Fruit fly (Drosophila melanogaster) whole organism, prepupa: ENCODE measurements around the gene CG4768.
A peak's percentile ranks its signal among the peaks of the same experiment; 100 is the strongest.

Source experiments
- CG10669 ChIP-seq: fragments of 200-800 bp; sonication (Bioruptor generic); optimal IDR thresholded peaks from 3 replicates; lab custom pipeline; 2018; ENCODE audit warnings: missing biosample characterization, mild to moderate bottlenecking, missing genetic modification characterization, moderate library complexity
- CG11294 ChIP-seq: fragments of 200-800 bp; sonication (Bioruptor generic); IDR thresholded peaks from 2 replicates; pipeline ENCODE4 v1.3.6; 2022; ENCODE audit warnings: missing biosample characterization, missing genetic modification characterization
- CG11762 ChIP-seq: fragments of 200-800 bp; sonication (Bioruptor generic); optimal IDR thresholded peaks from 3 replicates; lab custom pipeline; 2016; ENCODE audit warnings: missing biosample characterization, missing genetic modification characterization; ENCODE audit not compliant: insufficient read depth
- CG15336 ChIP-seq: fragments of 200-800 bp; sonication (Bioruptor generic); IDR thresholded peaks from 2 replicates; pipeline ENCODE4 v1.3.6; 2022; ENCODE audit warnings: missing biosample characterization, missing genetic modification characterization
- CG1621 ChIP-seq: fragments of 200-800 bp; sonication (Bioruptor generic); optimal IDR thresholded peaks from 3 replicates; lab custom pipeline; 2018; ENCODE audit warnings: missing biosample characterization, mild to moderate bottlenecking, missing genetic modification characterization
- CG16779 ChIP-seq: fragments of 200-800 bp; sonication (Bioruptor generic); optimal IDR thresholded peaks from 3 replicates; lab custom pipeline; 2017; ENCODE audit warnings: missing biosample characterization, mild to moderate bottlenecking, missing genetic modification characterization
- CG3032 ChIP-seq: fragments of 200-800 bp; optimal IDR thresholded peaks from 2 replicates; lab custom pipeline; 2019; ENCODE audit warnings: missing biosample characterization, mild to moderate bottlenecking, missing genetic modification characterization, moderate library complexity
- CG31627 ChIP-seq: fragments of 200-800 bp; sonication (Bioruptor generic); optimal IDR thresholded peaks from 3 replicates; lab custom pipeline; 2016; ENCODE audit warnings: missing biosample characterization, missing genetic modification characterization
- CG32006 ChIP-seq: fragments of 200-800 bp; sonication (Bioruptor generic); optimal IDR thresholded peaks from 3 replicates; lab custom pipeline; 2017; ENCODE audit warnings: missing biosample characterization, mild to moderate bottlenecking, missing genetic modification characterization
- CG3919 ChIP-seq: fragments of 200-800 bp; sonication (Bioruptor generic); optimal IDR thresholded peaks from 3 replicates; lab custom pipeline; 2016; ENCODE audit warnings: missing biosample characterization, missing genetic modification characterization
- CG6163 ChIP-seq: fragments of 200-800 bp; sonication (Bioruptor generic); IDR thresholded peaks from 3 replicates; pipeline ENCODE4 v1.3.6; 2022; ENCODE audit warnings: missing biosample characterization, missing genetic modification characterization
- CG6276 ChIP-seq: fragments of 200-800 bp; sonication (Bioruptor generic); optimal IDR thresholded peaks from 2 replicates; lab custom pipeline; 2017; ENCODE audit warnings: missing biosample characterization, mild to moderate bottlenecking, missing genetic modification characterization
- CG6792 ChIP-seq: fragments of 200-800 bp; sonication (Bioruptor generic); optimal IDR thresholded peaks from 3 replicates; lab custom pipeline; 2016; ENCODE audit warnings: missing biosample characterization, missing genetic modification characterization
- CG6808 ChIP-seq: fragments of 200-800 bp; sonication (Bioruptor generic); optimal IDR thresholded peaks from 3 replicates; lab custom pipeline; 2017; ENCODE audit warnings: missing biosample characterization, missing genetic modification characterization, mild to moderate bottlenecking, moderate library complexity, missing genetic modification reagents
- CG6854 ChIP-seq: fragments of 200-800 bp; sonication (Bioruptor generic); optimal IDR thresholded peaks from 2 replicates; lab custom pipeline; 2017; ENCODE audit warnings: missing biosample characterization, mild to moderate bottlenecking, missing genetic modification characterization
- CG7368 ChIP-seq: fragments of 200-800 bp; sonication (Bioruptor generic); optimal IDR thresholded peaks from 3 replicates; lab custom pipeline; 2016; ENCODE audit warnings: missing biosample characterization, missing genetic modification characterization
- CG8119 ChIP-seq: fragments of 200-800 bp; sonication (Bioruptor generic); IDR thresholded peaks from 3 replicates; pipeline ENCODE4 v1.3.6; 2022; ENCODE audit warnings: missing biosample characterization, missing genetic modification characterization
- CG8319 ChIP-seq: fragments of 200-800 bp; sonication (Bioruptor generic); optimal IDR thresholded peaks from 3 replicates; lab custom pipeline; 2016; ENCODE audit warnings: missing biosample characterization, missing genetic modification characterization
- CG8632 ChIP-seq: fragments of 200-800 bp; sonication (Bioruptor generic); optimal IDR thresholded peaks from 3 replicates; lab custom pipeline; 2016; ENCODE audit warnings: missing biosample characterization, missing genetic modification characterization
- CG9139 ChIP-seq: fragments of 200-800 bp; sonication (Bioruptor generic); optimal IDR thresholded peaks from 3 replicates; lab custom pipeline; 2017; ENCODE audit warnings: missing biosample characterization, mild to moderate bottlenecking, missing genetic modification characterization
- Eip78C ChIP-seq: fragments of 200-800 bp; sonication (Bioruptor generic); peaks from one replicate; lab custom pipeline; 2016; ENCODE audit warnings: missing biosample characterization, missing genetic modification characterization
- Eip93F ChIP-seq: fragments of 200-800 bp; sonication (Bioruptor generic); optimal IDR thresholded peaks from 2 replicates; lab custom pipeline; 2016; ENCODE audit warnings: missing biosample characterization, mild to moderate bottlenecking, missing genetic modification characterization
- Ets21C ChIP-seq: fragments of 200-800 bp; sonication (Bioruptor generic); optimal IDR thresholded peaks from 3 replicates; lab custom pipeline; 2016; ENCODE audit warnings: missing biosample characterization, missing genetic modification characterization
- Ets96B ChIP-seq: fragments of 200-800 bp; optimal IDR thresholded peaks from 2 replicates; lab custom pipeline; 2019; ENCODE audit warnings: missing biosample characterization, mild to moderate bottlenecking, missing genetic modification characterization, moderate library complexity
- Hr4 ChIP-seq: fragments of 200-800 bp; sonication (Bioruptor generic); optimal IDR thresholded peaks from 3 replicates; lab custom pipeline; 2016; ENCODE audit warnings: missing biosample characterization, missing genetic modification characterization
- OdsH ChIP-seq: fragments of 200-800 bp; sonication (Bioruptor generic); optimal IDR thresholded peaks from 3 replicates; lab custom pipeline; 2016; ENCODE audit warnings: missing biosample characterization, missing genetic modification characterization
- Smox ChIP-seq: fragments of 200-800 bp; sonication (Bioruptor generic); optimal IDR thresholded peaks from 3 replicates; lab custom pipeline; 2016; ENCODE audit warnings: missing biosample characterization, missing genetic modification characterization
- Sox14 ChIP-seq: fragments of 200-800 bp; sonication (Bioruptor generic); optimal IDR thresholded peaks from 3 replicates; lab custom pipeline; 2016; ENCODE audit warnings: missing biosample characterization, missing genetic modification characterization
- achi ChIP-seq: fragments of 200-800 bp; sonication (Bioruptor generic); optimal IDR thresholded peaks from 3 replicates; lab custom pipeline; 2016; ENCODE audit warnings: missing biosample characterization, missing genetic modification characterization
- cyc ChIP-seq: fragments of 200-800 bp; sonication (Bioruptor generic); optimal IDR thresholded peaks from 3 replicates; lab custom pipeline; 2016; ENCODE audit warnings: missing biosample characterization, missing genetic modification characterization
- dsx ChIP-seq: fragments of 200-800 bp; optimal IDR thresholded peaks from 3 replicates; lab custom pipeline; 2019; ENCODE audit warnings: missing biosample characterization, mild to moderate bottlenecking, missing genetic modification characterization, moderate library complexity; ENCODE audit not compliant: poor library complexity, severe bottlenecking
- eg ChIP-seq: fragments of 200-800 bp; sonication (Bioruptor generic); IDR thresholded peaks from 3 replicates; pipeline ENCODE4 v1.3.6; 2022; ENCODE audit warnings: missing biosample characterization, missing genetic modification characterization
- esn ChIP-seq: fragments of 200-800 bp; sonication (Bioruptor generic); optimal IDR thresholded peaks from 2 replicates; lab custom pipeline; 2016; ENCODE audit warnings: missing biosample characterization, mild to moderate bottlenecking, missing genetic modification characterization, moderate library complexity
- fd59A ChIP-seq: fragments of 200-800 bp; sonication (Bioruptor generic); optimal IDR thresholded peaks from 2 replicates; lab custom pipeline; 2017; ENCODE audit warnings: missing biosample characterization, mild to moderate bottlenecking, missing genetic modification characterization, missing genetic modification reagents
- fd85E ChIP-seq: fragments of 200-800 bp; sonication (Bioruptor generic); optimal IDR thresholded peaks from 3 replicates; lab custom pipeline; 2016; ENCODE audit warnings: missing biosample characterization, missing genetic modification characterization
- fkh ChIP-seq: fragments of 200-800 bp; sonication (Bioruptor generic); optimal IDR thresholded peaks from 3 replicates; lab custom pipeline; 2017; ENCODE audit warnings: missing biosample characterization, mild to moderate bottlenecking, missing genetic modification characterization, moderate library complexity
- lz ChIP-seq: fragments of 200-800 bp; sonication (Bioruptor generic); optimal IDR thresholded peaks from 3 replicates; lab custom pipeline; 2016; ENCODE audit warnings: missing biosample characterization, missing genetic modification characterization
- net ChIP-seq: fragments of 200-800 bp; sonication (Bioruptor generic); optimal IDR thresholded peaks from 3 replicates; lab custom pipeline; 2016; ENCODE audit warnings: missing biosample characterization, missing genetic modification characterization
- pdm3 ChIP-seq: fragments of 200-800 bp; sonication (Bioruptor generic); optimal IDR thresholded peaks from 3 replicates; lab custom pipeline; 2016; ENCODE audit warnings: missing biosample characterization, missing genetic modification characterization
- salr ChIP-seq, 2 experiments: fragments of 200-800 bp; sonication (Bioruptor generic); optimal IDR thresholded peaks; 3 replicates each; lab custom pipeline; 2016 to 2018; ENCODE audit warnings: missing biosample characterization in 2 of 2, missing genetic modification characterization in 2 of 2, mild to moderate bottlenecking in 1 of 2
- ss ChIP-seq, 2 experiments: fragments of 200-800 bp; sonication (Bioruptor generic); optimal IDR thresholded peaks; 2 replicates in 1 of 2; 3 replicates in 1 of 2; lab custom pipeline; 2017 to 2018; ENCODE audit warnings: mild to moderate bottlenecking in 2 of 2, missing biosample characterization in 2 of 2, missing genetic modification characterization in 2 of 2, moderate library complexity in 1 of 2
- svp ChIP-seq: fragments of 200-800 bp; sonication (Bioruptor generic); peaks from one replicate; lab custom pipeline; 2016; ENCODE audit warnings: missing biosample characterization, missing genetic modification characterization
- topi ChIP-seq: fragments of 200-800 bp; sonication (Bioruptor generic); optimal IDR thresholded peaks from 3 replicates; lab custom pipeline; 2016; ENCODE audit warnings: missing biosample characterization, missing genetic modification characterization
- vri ChIP-seq: fragments of 200-800 bp; sonication (Bioruptor generic); optimal IDR thresholded peaks from 3 replicates; lab custom pipeline; 2016; ENCODE audit warnings: missing biosample characterization, mild to moderate bottlenecking, missing genetic modification characterization

Gene CG4768

dm6 chrX:16775083-16775482 is 16.8 kb upstream of the CG4768 start:
- TF ChIP-seq fd85E (GFP tag; lab: Kevin White, UChicago), result no peak
- no peak for TF ChIP-seq Smox (GFP tag; lab: Kevin White, UChicago)
- TF ChIP-seq ss (GFP tag; optimal IDR thresholded peaks at IDR 0.05; lab: Kevin White, UChicago), result no peak
- TF ChIP-seq CG31627 (GFP tag; lab: Kevin White, UChicago), result no peak
- TF ChIP-seq Eip93F (GFP tag; lab: Kevin White, UChicago), result no peak
- TF ChIP-seq CG6276 (GFP tag; lab: Kevin White, UChicago), result no peak
- TF ChIP-seq OdsH (GFP tag; lab: Kevin White, UChicago), result no peak
- no peak for TF ChIP-seq topi (GFP tag; lab: Kevin White, UChicago)
- no peak for TF ChIP-seq cyc
- TF ChIP-seq CG7368 (GFP tag; lab: Kevin White, UChicago), result no peak
- TF ChIP-seq svp (GFP tag; lab: Kevin White, UChicago), result no peak
- TF ChIP-seq CG1621 (tag; lab: Kevin White, UChicago), result no peak
- no peak for TF ChIP-seq CG6854 (GFP tag; lab: Kevin White, UChicago)
- TF ChIP-seq vri, result no peak
- TF ChIP-seq pdm3 (GFP tag; lab: Kevin White, UChicago), result no peak

dm6 chrX:16778138-16778672 is 13.7 kb upstream of the CG4768 start:
- TF ChIP-seq svp (GFP tag; lab: Kevin White, UChicago), result peak; percentile 96
- peak; percentile 28 for TF ChIP-seq topi (GFP tag; lab: Kevin White, UChicago)
- TF ChIP-seq CG10669 (GFP tag; lab: Kevin White, UChicago), result peak; percentile 13
- TF ChIP-seq eg (GFP tag; lab: Robert Waterston, UW), result peak; percentile 28; the same call in 1 of the 3 replicates
- TF ChIP-seq CG11762 (GFP tag; lab: Kevin White, UChicago), result no peak
- no peak for TF ChIP-seq CG9139 (GFP tag; lab: Kevin White, UChicago)
- TF ChIP-seq fd59A, result no peak
- TF ChIP-seq CG3032, result peak; percentile 3
- peak; percentile 3 for TF ChIP-seq Ets96B
- peak; percentile 32 for TF ChIP-seq pdm3 (GFP tag; lab: Kevin White, UChicago)
- 0 out of 3 replicates have a peak, but pooled peaks have one; percentile 39 for TF ChIP-seq CG8119 (GFP tag; lab: Robert Waterston, UW)
- peak; percentile 40 for TF ChIP-seq CG6276 (GFP tag; lab: Kevin White, UChicago)
- TF ChIP-seq CG3919 (GFP tag; lab: Kevin White, UChicago), result peak; percentile 22
- peak; percentile 56 for TF ChIP-seq CG32006 (GFP tag; lab: Kevin White, UChicago)
- TF ChIP-seq Sox14 (GFP tag; lab: Kevin White, UChicago), result no peak
- peak; percentile 29 for TF ChIP-seq Hr4 (GFP tag; lab: Kevin White, UChicago)
- TF ChIP-seq CG6792 (GFP tag; lab: Kevin White, UChicago), result no peak
- peak in 1 of 2 experiments; percentile 0 for TF ChIP-seq salr (GFP tag; optimal IDR thresholded peaks at IDR 0.05; lab: Kevin White, UChicago)
- TF ChIP-seq Eip78C (GFP tag; lab: Kevin White, UChicago), result peak; percentile 76
- no peak for TF ChIP-seq CG6808 (GFP tag; lab: Kevin White, UChicago)
- peak; percentile 25 for TF ChIP-seq dsx (GFP tag; lab: Kevin White, UChicago)
- peak; percentile 9 for TF ChIP-seq achi (GFP tag; lab: Kevin White, UChicago)

dm6 chrX:16780244-16780643 is 11.7 kb upstream of the CG4768 start:
- no peak for TF ChIP-seq CG6808 (GFP tag; lab: Kevin White, UChicago)
- TF ChIP-seq fkh, result peak; percentile 17

- TF ChIP-seq ss (GFP tag; optimal IDR thresholded peaks at IDR 0.05; lab: Kevin White, UChicago), result no peak
- peak; percentile 8 for TF ChIP-seq Hr4 (GFP tag; lab: Kevin White, UChicago)
- TF ChIP-seq CG8319 (GFP tag; lab: Kevin White, UChicago), result no peak
- TF ChIP-seq dsx (GFP tag; lab: Kevin White, UChicago), result no peak
- no peak for TF ChIP-seq cyc
- no peak for TF ChIP-seq CG6792 (GFP tag; lab: Kevin White, UChicago)
- TF ChIP-seq CG6163, result 0 out of 3 replicates have a peak, but pooled peaks have one; percentile 7
- peak; percentile 40; the same call in 1 of the 2 replicates for TF ChIP-seq CG15336 (GFP tag; lab: Robert Waterston, UW)
- no peak for TF ChIP-seq CG16779 (tag; lab: Kevin White, UChicago)
- no peak for TF ChIP-seq CG6276 (GFP tag; lab: Kevin White, UChicago)
- TF ChIP-seq CG8632 (GFP tag; lab: Kevin White, UChicago), result no peak
- no peak for TF ChIP-seq CG10669 (GFP tag; lab: Kevin White, UChicago)
- TF ChIP-seq OdsH (GFP tag; lab: Kevin White, UChicago), result no peak
- TF ChIP-seq esn (GFP tag; lab: Kevin White, UChicago), result no peak
- TF ChIP-seq lz, result no peak
- TF ChIP-seq eg (GFP tag; lab: Robert Waterston, UW), result peak; percentile 42
- TF ChIP-seq CG11294, result no peak
- TF ChIP-seq net, result no peak
- no peak for TF ChIP-seq Ets21C (GFP tag; lab: Kevin White, UChicago)
Observed at dm6 chrX:16781055-16781454, 10.9 kb upstream of the CG4768 start.
